Fruit fly (Drosophila melanogaster) whole organism, wandering third instar larva: ENCODE data around the gene Zn72D.

Experiments
- Abd-B ChIP-seq: fragments of >200 bp; optimal IDR thresholded peaks from 2 replicates; lab custom pipeline; 2017; ENCODE audit warnings: missing biosample characterization, missing genetic modification characterization
- GATAd ChIP-seq: sonication (Bioruptor generic); optimal IDR thresholded peaks from 2 replicates; lab custom pipeline; 2016; ENCODE audit warnings: missing biosample characterization, missing genetic modification characterization
- Hnf4 ChIP-seq: fragments of 200-800 bp; sonication (Bioruptor generic); optimal IDR thresholded peaks from 2 replicates; lab custom pipeline; 2016; ENCODE audit warnings: missing biosample characterization, mild to moderate bottlenecking, missing genetic modification characterization
- Sp1 ChIP-seq: fragments of 200-800 bp; sonication (Bioruptor generic); optimal IDR thresholded peaks from 3 replicates; lab custom pipeline; 2019; ENCODE audit warnings: missing biosample characterization, mild to moderate bottlenecking, missing genetic modification characterization, moderate library complexity
- br ChIP-seq: fragments of 200-800 bp; sonication (Bioruptor generic); optimal IDR thresholded peaks from 2 replicates; lab custom pipeline; 2016; ENCODE audit warnings: missing biosample characterization, missing genetic modification characterization
- brk ChIP-seq: fragments of 200-800 bp; sonication (Bioruptor generic); optimal IDR thresholded peaks from 2 replicates; lab custom pipeline; 2016; ENCODE audit warnings: missing biosample characterization, mild to moderate bottlenecking, missing genetic modification characterization
- h ChIP-seq: fragments of 200-800 bp; sonication (Bioruptor generic); optimal IDR thresholded peaks from 3 replicates; lab custom pipeline; 2016; ENCODE audit warnings: missing biosample characterization, mild to moderate bottlenecking, missing genetic modification characterization
- sv ChIP-seq: fragments of 200-800 bp; sonication (Bioruptor generic); optimal IDR thresholded peaks from 3 replicates; lab custom pipeline; 2016; ENCODE audit warnings: missing biosample characterization, missing genetic modification characterization
- usp ChIP-seq: fragments of >200 bp; optimal IDR thresholded peaks from 2 replicates; lab custom pipeline; 2017; ENCODE audit warnings: missing biosample characterization, missing genetic modification characterization

DNA sequence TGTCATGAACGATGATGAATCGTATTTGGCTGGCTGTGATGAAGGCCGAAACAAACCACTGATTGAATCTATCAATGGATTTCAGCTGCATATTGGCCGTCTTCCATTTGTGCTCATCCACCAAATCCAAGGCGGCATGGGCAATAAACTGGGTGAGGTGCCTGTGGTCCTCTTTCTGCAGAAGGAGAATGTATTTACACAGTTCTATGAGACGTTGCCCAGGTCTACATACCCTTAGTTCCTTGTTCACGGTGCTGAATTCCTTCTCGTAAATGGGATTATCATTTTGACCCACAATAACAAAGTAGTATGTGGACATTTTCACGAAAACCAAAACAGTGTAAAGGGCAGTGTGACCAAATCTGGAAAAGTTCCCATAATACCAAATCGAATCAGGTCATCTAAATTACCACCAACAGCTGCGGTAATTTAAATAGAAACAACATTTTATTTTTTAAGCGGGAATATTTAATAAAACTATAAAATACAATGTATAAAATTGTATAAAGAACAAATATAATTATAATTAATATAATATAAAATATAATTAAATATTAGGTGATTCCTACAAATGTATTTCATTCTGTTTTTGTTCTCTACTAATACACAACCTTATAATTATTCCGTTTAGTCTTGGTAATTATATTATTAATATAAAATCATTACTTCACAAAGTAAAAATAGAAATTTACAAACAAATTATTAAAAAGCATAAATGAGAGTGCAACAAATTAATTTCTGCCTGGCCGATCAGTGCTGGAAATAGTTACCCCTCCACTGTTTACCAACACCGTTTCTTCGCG is 19.0 kb upstream of the Zn72D start, which contains the start of the genes Trs20 and elg1:
- TF ChIP-seq Abd-B (GFP tag; lab: Kevin White, UChicago) (no peak), GATAd (GFP tag; lab: Kevin White, UChicago) (no peak), usp (GFP tag; lab: Kevin White, UChicago) (no peak), h (GFP tag; lab: Kevin White, UChicago) (peak; percentile 50), br (GFP tag; lab: Kevin White, UChicago) (peak; percentile 54), Sp1 (peak; percentile 70), Hnf4 (GFP tag; lab: Kevin White, UChicago) (peak; percentile 48), sv (peak; percentile 46), brk (GFP tag; lab: Kevin White, UChicago) (no peak)
